Fruit fly (Drosophila melanogaster): ENCODE data around the gene CG1722.

Gene CG1722

dm6 chrX:21241796-21242208 is 9.1 kb downstream of the CG1722 start (continued):
- no peak for TF ChIP-seq CG18764 (GFP tag; optimal IDR thresholded peaks at IDR 0.05)
- peak; percentile 54 for TF ChIP-seq CG15696 (tag; optimal IDR thresholded peaks at IDR 0.05)
- TF ChIP-seq nmo (GFP tag; optimal IDR thresholded peaks at IDR 0.05), result peak; percentile 50
- no peak for TF ChIP-seq zfh2 (GFP tag; optimal IDR thresholded peaks at IDR 0.05)
- no peak for TF ChIP-seq CG10267 (tag; optimal IDR thresholded peaks at IDR 0.05)
- no peak for TF ChIP-seq gfzf (GFP tag; optimal IDR thresholded peaks at IDR 0.05)
- TF ChIP-seq CG6854 (GFP tag; optimal IDR thresholded peaks at IDR 0.05), result peak; percentile 3
- TF ChIP-seq ci (GFP tag; IDR thresholded peaks at IDR 0.05), result peak; percentile 63; the same call in 2 of the 3 replicates
- no peak for TF ChIP-seq aop (GFP tag; IDR thresholded peaks at IDR 0.05)
- peak; percentile 13 for TF ChIP-seq gcm (GFP tag; optimal IDR thresholded peaks at IDR 0.05)
- no peak for TF ChIP-seq gsb (GFP tag; IDR thresholded peaks at IDR 0.05)
- peak; percentile 3 for TF ChIP-seq disco-r (GFP tag; optimal IDR thresholded peaks at IDR 0.05)
- no peak for TF ChIP-seq ftz-f1 (GFP tag; optimal IDR thresholded peaks at IDR 0.05)
- TF ChIP-seq CG1602 (GFP tag; optimal IDR thresholded peaks at IDR 0.05), result peak; percentile 23
- TF ChIP-seq Oli (tag; optimal IDR thresholded peaks at IDR 0.05), result peak; percentile 43
- no peak for TF ChIP-seq nerfin-1 (tag; optimal IDR thresholded peaks at IDR 0.05)
- peak; percentile 51 for TF ChIP-seq CG5180 (GFP tag; optimal IDR thresholded peaks at IDR 0.05)
- TF ChIP-seq amos (GFP tag; IDR thresholded peaks at IDR 0.05; ENCODE audit: partially characterized antibody), result no peak
- TF ChIP-seq CG34376 (GFP tag; optimal IDR thresholded peaks at IDR 0.05), result peak; percentile 11
- peak; percentile 13 for TF ChIP-seq CG3163 (GFP tag; optimal IDR thresholded peaks at IDR 0.05)
- TF ChIP-seq CG10543 (GFP tag; optimal IDR thresholded peaks at IDR 0.05), result peak; percentile 68
- no peak for TF ChIP-seq trem (tag; optimal IDR thresholded peaks at IDR 0.05)
- no peak for TF ChIP-seq HLH3B (GFP tag; IDR thresholded peaks at IDR 0.05)
- TF ChIP-seq CG6765 (GFP tag; optimal IDR thresholded peaks at IDR 0.05), result no peak
- no peak for TF ChIP-seq H2.0 (GFP tag; IDR thresholded peaks at IDR 0.05)
- peak; percentile 0 for TF ChIP-seq ind (GFP tag; optimal IDR thresholded peaks at IDR 0.05)
- no peak for TF ChIP-seq klu (GFP tag; IDR thresholded peaks at IDR 0.05)
- no peak for TF ChIP-seq E2f2 (GFP tag; IDR thresholded peaks at IDR 0.05)
- no peak for TF ChIP-seq cato (GFP tag; optimal IDR thresholded peaks at IDR 0.05; ENCODE audit: borderline replicate concordance)
- TF ChIP-seq cad (GFP tag; optimal IDR thresholded peaks at IDR 0.05), result no peak
- peak; percentile 31 for TF ChIP-seq gro (GFP tag; optimal IDR thresholded peaks at IDR 0.05)
- peak; percentile 64 for TF ChIP-seq Sox100B (GFP tag; optimal IDR thresholded peaks at IDR 0.05)
- no peak; the same call in 1 of the 2 replicates for TF ChIP-seq chm (GFP tag; IDR thresholded peaks at IDR 0.05)
- no peak for TF ChIP-seq CG11085 (GFP tag; IDR thresholded peaks at IDR 0.05)
- TF ChIP-seq lov (optimal IDR thresholded peaks at IDR 0.05), result no peak
- TF ChIP-seq lov (GFP tag; IDR thresholded peaks at IDR 0.05), result 0 out of 3 replicates have a peak, but pooled peaks have one; percentile 48
- TF ChIP-seq Lhr (GFP tag; optimal IDR thresholded peaks at IDR 0.05), result peak; percentile 58
- peak; percentile 75 for TF ChIP-seq bab2 (GFP tag; optimal IDR thresholded peaks at IDR 0.05)
- TF ChIP-seq CG17912 (GFP tag; optimal IDR thresholded peaks at IDR 0.05), result peak; percentile 61
- peak; percentile 55 for TF ChIP-seq Mes4 (GFP tag; optimal IDR thresholded peaks at IDR 0.05)
- TF ChIP-seq Rx (GFP tag; IDR thresholded peaks at IDR 0.05), result no peak
- TF ChIP-seq CG6813 (GFP tag; optimal IDR thresholded peaks at IDR 0.05), result peak; percentile 47
- no peak for TF ChIP-seq Doc3 (GFP tag; IDR thresholded peaks at IDR 0.05; ENCODE audit: partially characterized antibody)
- no peak for TF ChIP-seq CG11695 (GFP tag; IDR thresholded peaks at IDR 0.05)
- TF ChIP-seq CG15073 (GFP tag; optimal IDR thresholded peaks at IDR 0.05), result no peak
- peak; percentile 59 for TF ChIP-seq Optix (GFP tag; IDR thresholded peaks at IDR 0.05)
- peak; percentile 74 for TF ChIP-seq wek (GFP tag; optimal IDR thresholded peaks at IDR 0.05)
- peak; percentile 64; the same call in 2 of the 3 replicates for TF ChIP-seq CG17361 (GFP tag; IDR thresholded peaks at IDR 0.05)
- TF ChIP-seq Blimp-1 (GFP tag; optimal IDR thresholded peaks at IDR 0.05), result peak; percentile 23
- TF ChIP-seq CG3838 (GFP tag; optimal IDR thresholded peaks at IDR 0.05), result no peak
- TF ChIP-seq Hey (tag; optimal IDR thresholded peaks at IDR 0.05), result peak; percentile 57

All from whole organism, embryonic.